Worm (Caenorhabditis elegans) whole organism, L1 larva: ENCODE data around the gene del-2.

Source experiments
- C16A3.4 ChIP-seq: fragments of 150-350 bp; optimal IDR thresholded peaks from 2 replicates; lab custom pipeline; 2014; ENCODE audit warnings: missing biosample characterization, missing genetic modification characterization
- C34B4.2 ChIP-seq: sonication (generic microtip); optimal IDR thresholded peaks from 2 replicates; lab custom pipeline; 2017; ENCODE audit warnings: mild to moderate bottlenecking, missing genetic modification characterization, missing compliant biosample characterization
- aly-2 ChIP-seq: fragments of 150-350 bp; optimal IDR thresholded peaks from 2 replicates; lab custom pipeline; 2014; ENCODE audit warnings: missing biosample characterization, missing genetic modification characterization
- blmp-1 ChIP-seq: fragments of 150-350 bp; optimal IDR thresholded peaks from 2 replicates; lab custom pipeline; 2014; ENCODE audit warnings: missing biosample characterization, missing genetic modification characterization
- ceh-63 ChIP-seq: fragments of 200-800 bp; sonication (Bioruptor generic); optimal IDR thresholded peaks from 2 replicates; lab custom pipeline; 2018; ENCODE audit warnings: mild to moderate bottlenecking, missing genetic modification characterization, missing compliant biosample characterization
- ceh-8 ChIP-seq: fragments of 200-800 bp; sonication (Bioruptor generic); optimal IDR thresholded peaks from 2 replicates; lab custom pipeline; 2018; ENCODE audit warnings: mild to moderate bottlenecking, missing genetic modification characterization, moderate library complexity, missing compliant biosample characterization
- ceh-82 ChIP-seq, 3 experiments: fragments of 150-350 bp in 1 of 3; sonication (generic microtip) in 2 of 3; optimal IDR thresholded peaks; 2 replicates each; lab custom pipeline; 2014 to 2017; ENCODE audit warnings: missing biosample characterization in 3 of 3, missing genetic modification characterization in 3 of 3
- ceh-88 ChIP-seq: fragments of 200-800 bp; sonication (Bioruptor generic); IDR thresholded peaks from 2 replicates; pipeline ENCODE4 v1.3.6; 2022; ENCODE audit warnings: missing genetic modification characterization, missing compliant biosample characterization
- ces-1 ChIP-seq: fragments of 150-350 bp; optimal IDR thresholded peaks from 2 replicates; lab custom pipeline; 2014; ENCODE audit warnings: missing biosample characterization, missing genetic modification reagents, missing genetic modification characterization
- dpl-1 ChIP-seq, 3 experiments: fragments of 150-350 bp in 2 of 3; sonication (generic microtip) in 1 of 3; optimal IDR thresholded peaks; 2 replicates each; lab custom pipeline; 2014 to 2017; ENCODE audit warnings: missing biosample characterization in 3 of 3, missing genetic modification characterization in 3 of 3, missing genetic modification reagents in 3 of 3
- efl-3 ChIP-seq: fragments of 200-800 bp; sonication (Bioruptor generic); optimal IDR thresholded peaks from 2 replicates; lab custom pipeline; 2018; ENCODE audit warnings: mild to moderate bottlenecking, missing genetic modification characterization, missing compliant biosample characterization
- egl-27 ChIP-seq, 2 experiments: fragments of 150-350 bp in 1 of 2; sonication (generic microtip); optimal IDR thresholded peaks; 3 replicates each; lab custom pipeline; 2017 to 2018; ENCODE audit warnings: missing biosample characterization in 2 of 2, missing genetic modification characterization in 2 of 2, missing genetic modification reagents in 2 of 2
- elt-3 ChIP-seq, 6 experiments: fragments of 150-350 bp in 1 of 6; sonication (generic microtip); optimal IDR thresholded peaks; 2 replicates each; lab custom pipeline; 2017 to 2018; ENCODE audit warnings: missing biosample characterization in 6 of 6, missing genetic modification characterization in 6 of 6, inconsistent platforms in 1 of 6
- ets-5 ChIP-seq: fragments of 200-800 bp; sonication (Bioruptor generic); IDR thresholded peaks from 2 replicates; pipeline ENCODE4 v1.3.6; 2022; ENCODE audit warnings: missing genetic modification characterization, missing compliant biosample characterization
- fkh-10 ChIP-seq: sonication (generic microtip); optimal IDR thresholded peaks from 2 replicates; lab custom pipeline; 2017; ENCODE audit warnings: missing biosample characterization, missing genetic modification reagents, missing genetic modification characterization
- fkh-4 ChIP-seq: sonication (generic microtip); optimal IDR thresholded peaks from 2 replicates; lab custom pipeline; 2016; ENCODE audit warnings: missing compliant biosample characterization, missing genetic modification characterization, borderline replicate concordance
- fkh-8 ChIP-seq: sonication (generic microtip); optimal IDR thresholded peaks from 2 replicates; lab custom pipeline; 2016; ENCODE audit warnings: mild to moderate bottlenecking, missing genetic modification characterization, missing compliant biosample characterization
- grh-1 ChIP-seq: fragments of 200-800 bp; sonication (Bioruptor generic); IDR thresholded peaks from 2 replicates; pipeline ENCODE4 v1.3.6; 2022; ENCODE audit warnings: missing genetic modification reagents, missing genetic modification characterization, missing compliant biosample characterization
- hpl-2 ChIP-seq: fragments of 150-350 bp; optimal IDR thresholded peaks from 2 replicates; lab custom pipeline; 2014; ENCODE audit warnings: missing biosample characterization, missing genetic modification reagents, missing genetic modification characterization
- irx-1 ChIP-seq: sonication (generic microtip); optimal IDR thresholded peaks from 2 replicates; lab custom pipeline; 2016; ENCODE audit warnings: missing genetic modification characterization, missing compliant biosample characterization
- lin-14 ChIP-seq: fragments of 200-800 bp; sonication (Bioruptor generic); optimal IDR thresholded peaks from 2 replicates; lab custom pipeline; 2018; ENCODE audit warnings: mild to moderate bottlenecking, missing genetic modification characterization, moderate library complexity, missing compliant biosample characterization
- lin-39 ChIP-seq: fragments of 150-350 bp; optimal IDR thresholded peaks from 2 replicates; lab custom pipeline; 2014; ENCODE audit warnings: missing biosample characterization, missing genetic modification reagents, missing genetic modification characterization
- lsy-2 ChIP-seq, 2 experiments: fragments of 150-350 bp; optimal IDR thresholded peaks; 2 replicates each; lab custom pipeline; 2014; ENCODE audit warnings: missing biosample characterization in 2 of 2, missing genetic modification characterization in 2 of 2
- mab-9 ChIP-seq: fragments of 200-800 bp; sonication (Bioruptor generic); IDR thresholded peaks from 2 replicates; pipeline ENCODE4 v1.3.6; 2022; ENCODE audit warnings: missing genetic modification reagents, missing genetic modification characterization, missing compliant biosample characterization
- mdl-1 ChIP-seq, 2 experiments: fragments of 150-350 bp; optimal IDR thresholded peaks; 2 replicates each; lab custom pipeline; 2014 to 2017; ENCODE audit warnings: missing biosample characterization in 2 of 2, missing genetic modification characterization in 2 of 2, inconsistent platforms in 1 of 2
- mep-1 ChIP-seq: fragments of 150-350 bp; optimal IDR thresholded peaks from 2 replicates; lab custom pipeline; 2014; ENCODE audit warnings: missing biosample characterization, missing genetic modification characterization
- nhr-19 ChIP-seq: fragments of 200-800 bp; sonication (Bioruptor generic); conservative IDR thresholded peaks from 2 replicates; pipeline ENCODE4 v1.3.6; 2022; ENCODE audit warnings: missing genetic modification characterization, missing compliant biosample characterization
- nhr-20 ChIP-seq: sonication (generic microtip); optimal IDR thresholded peaks from 2 replicates; lab custom pipeline; 2016; ENCODE audit warnings: mild to moderate bottlenecking, missing genetic modification characterization, missing compliant biosample characterization
- nhr-47 ChIP-seq: sonication (generic microtip); optimal IDR thresholded peaks from 2 replicates; lab custom pipeline; 2016; ENCODE audit warnings: mild to moderate bottlenecking, missing genetic modification characterization, moderate library complexity, missing compliant biosample characterization
- nhr-71 ChIP-seq: sonication (generic microtip); optimal IDR thresholded peaks from 2 replicates; lab custom pipeline; 2016; ENCODE audit warnings: mild to moderate bottlenecking, missing genetic modification characterization, moderate library complexity, missing compliant biosample characterization
- nhr-77 ChIP-seq: fragments of 150-350 bp; optimal IDR thresholded peaks from 2 replicates; lab custom pipeline; 2014; ENCODE audit warnings: missing biosample characterization, missing genetic modification characterization
- nhr-85 ChIP-seq: sonication (generic microtip); peaks from one replicate; lab custom pipeline; 2016; ENCODE audit warnings: missing genetic modification characterization, inconsistent platforms, missing compliant biosample characterization
- pag-3 ChIP-seq: sonication (generic microtip); optimal IDR thresholded peaks from 2 replicates; lab custom pipeline; 2017; ENCODE audit warnings: missing genetic modification characterization, mild to moderate bottlenecking, missing compliant biosample characterization, antibody characterized with exemption, borderline replicate concordance; ENCODE audit not compliant: insufficient read depth
- pax-3 ChIP-seq: fragments of 200-800 bp; sonication (Bioruptor generic); optimal IDR thresholded peaks from 2 replicates; lab custom pipeline; 2018; ENCODE audit warnings: mild to moderate bottlenecking, missing genetic modification characterization, moderate library complexity, missing compliant biosample characterization
- pqm-1 ChIP-seq: sonication (generic microtip); optimal IDR thresholded peaks from 3 replicates; lab custom pipeline; 2017; ENCODE audit warnings: missing biosample characterization, missing genetic modification characterization
- rnt-1 ChIP-seq: sonication (generic microtip); optimal IDR thresholded peaks from 2 replicates; lab custom pipeline; 2016; ENCODE audit warnings: mild to moderate bottlenecking, missing genetic modification characterization, moderate library complexity, missing compliant biosample characterization
- snu-23 ChIP-seq: sonication (generic microtip); optimal IDR thresholded peaks from 2 replicates; lab custom pipeline; 2016; ENCODE audit warnings: missing genetic modification characterization, missing compliant biosample characterization
- sox-4 ChIP-seq: sonication (generic microtip); optimal IDR thresholded peaks from 2 replicates; lab custom pipeline; 2016; ENCODE audit warnings: missing genetic modification characterization, missing compliant biosample characterization
- sptf-1 ChIP-seq: fragments of 150-350 bp; optimal IDR thresholded peaks from 2 replicates; lab custom pipeline; 2014; ENCODE audit warnings: missing biosample characterization, missing genetic modification characterization
- tlp-1 ChIP-seq: fragments of 150-350 bp; optimal IDR thresholded peaks from 2 replicates; lab custom pipeline; 2014; ENCODE audit warnings: missing biosample characterization, missing genetic modification characterization
- unc-30 ChIP-seq: sonication (generic microtip); optimal IDR thresholded peaks from 2 replicates; lab custom pipeline; 2017; ENCODE audit warnings: missing biosample characterization, missing genetic modification characterization
- unc-98 ChIP-seq: fragments of 200-800 bp; sonication (Bioruptor generic); IDR thresholded peaks from 2 replicates; pipeline ENCODE4 v1.3.6; 2022; ENCODE audit warnings: missing genetic modification characterization, missing compliant biosample characterization
- vab-15 ChIP-seq: sonication (generic microtip); optimal IDR thresholded peaks from 2 replicates; lab custom pipeline; 2017; ENCODE audit warnings: missing genotype, mild to moderate bottlenecking, missing genetic modification characterization, missing compliant biosample characterization
- xbp-1 ChIP-seq: sonication (generic microtip); optimal IDR thresholded peaks from 2 replicates; lab custom pipeline; 2016; ENCODE audit warnings: missing genetic modification characterization, missing compliant biosample characterization
- zip-4 ChIP-seq: fragments of 200-800 bp; sonication (Bioruptor generic); optimal IDR thresholded peaks from 2 replicates; lab custom pipeline; 2018; ENCODE audit warnings: mild to moderate bottlenecking, missing genetic modification characterization, moderate library complexity, missing compliant biosample characterization
- ztf-4 ChIP-seq: fragments of 150-350 bp; optimal IDR thresholded peaks from 2 replicates; lab custom pipeline; 2014; ENCODE audit warnings: missing biosample characterization, missing genetic modification characterization

The del-2 gene

ce11 chrIV:9617358-9617757 is 24.5 kb downstream of the del-2 start (continued):
- TF ChIP-seq ets-5 (GFP tag; lab: Robert Waterston, UW), result no peak
- no peak for TF ChIP-seq elt-3 (tag; optimal IDR thresholded peaks at IDR 0.05; lab: Kevin White, UChicago)
- no peak for TF ChIP-seq ceh-8 (GFP tag; lab: Kevin White, UChicago)
- no peak for TF ChIP-seq nhr-77 (tag; lab: Kevin White, UChicago)
- no peak for TF ChIP-seq xbp-1 (tag; lab: Kevin White, UChicago)
- no peak for TF ChIP-seq zip-4 (GFP tag; lab: Kevin White, UChicago)
- TF ChIP-seq ceh-63 (GFP tag; lab: Kevin White, UChicago), result no peak
- no peak for TF ChIP-seq unc-98 (GFP tag; lab: Robert Waterston, UW)
- TF ChIP-seq, all 84 proteins: peak for 5

- TF ChIP-seq ces-1 (GFP tag; lab: Kevin White, UChicago) (no peak), rnt-1 (peak; percentile 70), lin-39 (no peak), irx-1 (tag; lab: Kevin White, UChicago) (peak; percentile 39), C34B4.2 (tag; lab: Kevin White, UChicago) (no peak), grh-1 (no peak), ceh-82 (tag; optimal IDR thresholded peaks at IDR 0.05; lab: Kevin White, UChicago) (no peak), aly-2 (tag; lab: Kevin White, UChicago) (no peak), dpl-1 (GFP tag; optimal IDR thresholded peaks at IDR 0.05; lab: Kevin White, UChicago) (no peak), lsy-2 (tag; optimal IDR thresholded peaks at IDR 0.05; lab: Kevin White, UChicago) (peak in 1 of 2 experiments; percentile 28), nhr-85 (tag; lab: Kevin White, UChicago) (peak; percentile 97), mdl-1 (tag; optimal IDR thresholded peaks at IDR 0.05; lab: Kevin White, UChicago) (no peak), fkh-10 (GFP tag; lab: Kevin White, UChicago) (no peak), pqm-1 (tag; lab: Kevin White, UChicago) (no peak), ztf-4 (tag; lab: Kevin White, UChicago) (no peak), sox-4 (tag; lab: Kevin White, UChicago) (no peak), mab-9 (GFP tag; lab: Robert Waterston, UW) (no peak), egl-27 (tag; optimal IDR thresholded peaks at IDR 0.05; lab: Kevin White, UChicago) (peak in 1 of 2 experiments; percentile 17), unc-98 (GFP tag; lab: Robert Waterston, UW) (no peak), unc-30 (tag; lab: Kevin White, UChicago) (no peak), blmp-1 (peak; percentile 22), lin-14 (GFP tag; lab: Kevin White, UChicago) (peak; percentile 69), pax-3 (tag; lab: Kevin White, UChicago) (no peak), efl-3 (GFP tag; lab: Kevin White, UChicago) (peak; percentile 76), tlp-1 (tag; lab: Kevin White, UChicago) (no peak), nhr-47 (tag; lab: Kevin White, UChicago) (peak; percentile 16), sptf-1 (tag; lab: Kevin White, UChicago) (no peak), ets-5 (GFP tag; lab: Robert Waterston, UW) (no peak), mep-1 (tag; lab: Kevin White, UChicago) (no peak), ceh-88 (no peak), C16A3.4 (tag; lab: Kevin White, UChicago) (no peak), nhr-71 (peak; percentile 46), nhr-20 (tag; lab: Kevin White, UChicago) (peak; percentile 41)
These were observed 26.3 kb downstream of the del-2 start for ce11 chrIV:9615511-9615910.

ce11 chrIV:9614695-9615094 is 27.1 kb downstream of the del-2 start, which contains the start of gene elt-1:
elt-1 (plus strand) TSS chrIV:9614995.
- TF ChIP-seq aly-2 (tag; lab: Kevin White, UChicago) (no peak), egl-27 (tag; optimal IDR thresholded peaks at IDR 0.05; lab: Kevin White, UChicago) (no peak), ztf-4 (tag; lab: Kevin White, UChicago) (no peak), pag-3 (no peak), snu-23 (no peak), nhr-19 (GFP tag; lab: Robert Waterston, UW) (no peak), ceh-8 (GFP tag; lab: Kevin White, UChicago) (no peak), vab-15 (tag; lab: Kevin White, UChicago) (no peak), fkh-4 (tag; lab: Kevin White, UChicago) (no peak), hpl-2 (GFP tag; lab: Kevin White, UChicago) (no peak), mep-1 (tag; lab: Kevin White, UChicago) (no peak), efl-3 (GFP tag; lab: Kevin White, UChicago) (no peak), xbp-1 (tag; lab: Kevin White, UChicago) (no peak), fkh-8 (tag; lab: Kevin White, UChicago) (no peak), dpl-1 (GFP tag; optimal IDR thresholded peaks at IDR 0.05; lab: Kevin White, UChicago) (no peak), pax-3 (tag; lab: Kevin White, UChicago) (no peak)
